Worm (Caenorhabditis elegans) whole organism, L1 larva: ENCODE data around the gene T04C12.11.

Experiments
- aha-1 ChIP-seq: fragments of 150-350 bp; optimal IDR thresholded peaks from 2 replicates; lab custom pipeline; 2014; ENCODE audit warnings: missing biosample characterization, missing genetic modification characterization
- aly-2 ChIP-seq: fragments of 150-350 bp; optimal IDR thresholded peaks from 2 replicates; lab custom pipeline; 2014; ENCODE audit warnings: missing biosample characterization, missing genetic modification characterization
- ama-1 ChIP-seq: fragments of 150-350 bp; optimal IDR thresholded peaks from 2 replicates; lab custom pipeline; 2014
- ceh-63 ChIP-seq: fragments of 200-800 bp; sonication (Bioruptor generic); optimal IDR thresholded peaks from 2 replicates; lab custom pipeline; 2018; ENCODE audit warnings: mild to moderate bottlenecking, missing genetic modification characterization, missing compliant biosample characterization
- ceh-8 ChIP-seq: fragments of 200-800 bp; sonication (Bioruptor generic); optimal IDR thresholded peaks from 2 replicates; lab custom pipeline; 2018; ENCODE audit warnings: mild to moderate bottlenecking, missing genetic modification characterization, moderate library complexity, missing compliant biosample characterization
- ces-1 ChIP-seq: fragments of 150-350 bp; optimal IDR thresholded peaks from 2 replicates; lab custom pipeline; 2014; ENCODE audit warnings: missing biosample characterization, missing genetic modification reagents, missing genetic modification characterization
- dpl-1 ChIP-seq, 3 experiments: fragments of 150-350 bp in 2 of 3; sonication (generic microtip) in 1 of 3; optimal IDR thresholded peaks; 2 replicates each; lab custom pipeline; 2014 to 2017; ENCODE audit warnings: missing biosample characterization in 3 of 3, missing genetic modification characterization in 3 of 3, missing genetic modification reagents in 3 of 3
- dsc-1 ChIP-seq: sonication (generic microtip); optimal IDR thresholded peaks from 2 replicates; lab custom pipeline; 2016; ENCODE audit warnings: mild to moderate bottlenecking, missing genetic modification characterization, missing compliant biosample characterization
- efl-1 ChIP-seq, 4 experiments: fragments of 150-350 bp; optimal IDR thresholded peaks in 3 of 4; peaks in 1 of 4; 1 replicate in 1 of 4; 2 replicates in 3 of 4; lab custom pipeline; 2014; ENCODE audit warnings: missing biosample characterization in 2 of 4, missing genetic modification characterization in 2 of 4, missing genetic modification reagents in 2 of 4
- efl-3 ChIP-seq: fragments of 200-800 bp; sonication (Bioruptor generic); optimal IDR thresholded peaks from 2 replicates; lab custom pipeline; 2018; ENCODE audit warnings: mild to moderate bottlenecking, missing genetic modification characterization, missing compliant biosample characterization
- egl-13 ChIP-seq: sonication (generic microtip); optimal IDR thresholded peaks from 2 replicates; lab custom pipeline; 2016; ENCODE audit warnings: missing genotype, missing genetic modification reagents, missing genetic modification characterization, missing compliant biosample characterization
- egl-27 ChIP-seq, 2 experiments: fragments of 150-350 bp in 1 of 2; sonication (generic microtip); optimal IDR thresholded peaks; 3 replicates each; lab custom pipeline; 2017 to 2018; ENCODE audit warnings: missing biosample characterization in 2 of 2, missing genetic modification characterization in 2 of 2, missing genetic modification reagents in 2 of 2
- elt-2 ChIP-seq: sonication (generic microtip); optimal IDR thresholded peaks from 2 replicates; lab custom pipeline; 2016; ENCODE audit warnings: missing genetic modification characterization, mild to moderate bottlenecking, inconsistent platforms, missing compliant biosample characterization, missing genetic modification reagents
- elt-3 ChIP-seq, 6 experiments: fragments of 150-350 bp in 1 of 6; sonication (generic microtip); optimal IDR thresholded peaks; 2 replicates each; lab custom pipeline; 2017 to 2018; ENCODE audit warnings: missing biosample characterization in 6 of 6, missing genetic modification characterization in 6 of 6, inconsistent platforms in 1 of 6
- ets-5 ChIP-seq: fragments of 200-800 bp; sonication (Bioruptor generic); IDR thresholded peaks from 2 replicates; pipeline ENCODE4 v1.3.6; 2022; ENCODE audit warnings: missing genetic modification characterization, missing compliant biosample characterization
- fkh-4 ChIP-seq: sonication (generic microtip); optimal IDR thresholded peaks from 2 replicates; lab custom pipeline; 2016; ENCODE audit warnings: missing compliant biosample characterization, missing genetic modification characterization, borderline replicate concordance
- fos-1 ChIP-seq: fragments of 150-350 bp; optimal IDR thresholded peaks from 2 replicates; lab custom pipeline; 2014; ENCODE audit warnings: missing biosample characterization, missing genetic modification characterization
- grh-1 ChIP-seq: fragments of 200-800 bp; sonication (Bioruptor generic); IDR thresholded peaks from 2 replicates; pipeline ENCODE4 v1.3.6; 2022; ENCODE audit warnings: missing genetic modification reagents, missing genetic modification characterization, missing compliant biosample characterization
- hlh-17 ChIP-seq: fragments of 200-800 bp; sonication (Bioruptor generic); optimal IDR thresholded peaks from 2 replicates; lab custom pipeline; 2018; ENCODE audit warnings: missing genetic modification characterization, mild to moderate bottlenecking, missing compliant biosample characterization, moderate library complexity, borderline replicate concordance
- hlh-4 ChIP-seq: sonication (generic microtip); optimal IDR thresholded peaks from 2 replicates; lab custom pipeline; 2016; ENCODE audit warnings: mild to moderate bottlenecking, missing genetic modification characterization, missing compliant biosample characterization
- lin-13 ChIP-seq: fragments of 150-350 bp; optimal IDR thresholded peaks from 2 replicates; lab custom pipeline; 2014; ENCODE audit warnings: missing biosample characterization, missing genetic modification reagents, missing genetic modification characterization
- lin-14 ChIP-seq: fragments of 200-800 bp; sonication (Bioruptor generic); optimal IDR thresholded peaks from 2 replicates; lab custom pipeline; 2018; ENCODE audit warnings: mild to moderate bottlenecking, missing genetic modification characterization, moderate library complexity, missing compliant biosample characterization
- lin-15B ChIP-seq: fragments of 150-350 bp; sonication (generic microtip); optimal IDR thresholded peaks from 3 replicates; lab custom pipeline; 2014; ENCODE audit warnings: missing biosample characterization, missing genetic modification characterization
- lin-39 ChIP-seq: fragments of 150-350 bp; optimal IDR thresholded peaks from 2 replicates; lab custom pipeline; 2014; ENCODE audit warnings: missing biosample characterization, missing genetic modification reagents, missing genetic modification characterization
- lir-3 ChIP-seq: sonication (generic microtip); optimal IDR thresholded peaks from 2 replicates; lab custom pipeline; 2016; ENCODE audit warnings: mild to moderate bottlenecking, missing genetic modification characterization, moderate library complexity, missing compliant biosample characterization; ENCODE audit not compliant: poor library complexity
- lsy-2 ChIP-seq, 2 experiments: fragments of 150-350 bp; optimal IDR thresholded peaks; 2 replicates each; lab custom pipeline; 2014; ENCODE audit warnings: missing biosample characterization in 2 of 2, missing genetic modification characterization in 2 of 2
- mab-9 ChIP-seq: fragments of 200-800 bp; sonication (Bioruptor generic); IDR thresholded peaks from 2 replicates; pipeline ENCODE4 v1.3.6; 2022; ENCODE audit warnings: missing genetic modification reagents, missing genetic modification characterization, missing compliant biosample characterization
- mef-2 ChIP-seq: fragments of 150-350 bp; optimal IDR thresholded peaks from 2 replicates; lab custom pipeline; 2014; ENCODE audit warnings: missing biosample characterization, missing genetic modification characterization
- mep-1 ChIP-seq: fragments of 150-350 bp; optimal IDR thresholded peaks from 2 replicates; lab custom pipeline; 2014; ENCODE audit warnings: missing biosample characterization, missing genetic modification characterization
- nhr-11 ChIP-seq: fragments of 150-350 bp; optimal IDR thresholded peaks from 2 replicates; lab custom pipeline; 2014; ENCODE audit warnings: missing biosample characterization, missing genetic modification characterization
- nhr-20 ChIP-seq: sonication (generic microtip); optimal IDR thresholded peaks from 2 replicates; lab custom pipeline; 2016; ENCODE audit warnings: mild to moderate bottlenecking, missing genetic modification characterization, missing compliant biosample characterization
- nhr-28 ChIP-seq: fragments of 150-350 bp; optimal IDR thresholded peaks from 2 replicates; lab custom pipeline; 2014; ENCODE audit warnings: missing biosample characterization, missing genetic modification characterization
- nhr-47 ChIP-seq: sonication (generic microtip); optimal IDR thresholded peaks from 2 replicates; lab custom pipeline; 2016; ENCODE audit warnings: mild to moderate bottlenecking, missing genetic modification characterization, moderate library complexity, missing compliant biosample characterization
- nhr-71 ChIP-seq: sonication (generic microtip); optimal IDR thresholded peaks from 2 replicates; lab custom pipeline; 2016; ENCODE audit warnings: mild to moderate bottlenecking, missing genetic modification characterization, moderate library complexity, missing compliant biosample characterization
- nhr-76 ChIP-seq: sonication (generic microtip); optimal IDR thresholded peaks from 2 replicates; lab custom pipeline; 2017; ENCODE audit warnings: missing biosample characterization, missing genetic modification characterization
- nhr-77 ChIP-seq: fragments of 150-350 bp; optimal IDR thresholded peaks from 2 replicates; lab custom pipeline; 2014; ENCODE audit warnings: missing biosample characterization, missing genetic modification characterization
- nhr-84 ChIP-seq: sonication (generic microtip); optimal IDR thresholded peaks from 2 replicates; lab custom pipeline; 2017; ENCODE audit warnings: missing biosample characterization, missing genetic modification characterization
- nhr-85 ChIP-seq: sonication (generic microtip); peaks from one replicate; lab custom pipeline; 2016; ENCODE audit warnings: missing genetic modification characterization, inconsistent platforms, missing compliant biosample characterization
- nhr-90 ChIP-seq: sonication (generic microtip); optimal IDR thresholded peaks from 2 replicates; lab custom pipeline; 2016; ENCODE audit warnings: mild to moderate bottlenecking, missing genetic modification characterization, missing compliant biosample characterization; ENCODE audit not compliant: poor library complexity
- snu-23 ChIP-seq: sonication (generic microtip); optimal IDR thresholded peaks from 2 replicates; lab custom pipeline; 2016; ENCODE audit warnings: missing genetic modification characterization, missing compliant biosample characterization
- sox-4 ChIP-seq: sonication (generic microtip); optimal IDR thresholded peaks from 2 replicates; lab custom pipeline; 2016; ENCODE audit warnings: missing genetic modification characterization, missing compliant biosample characterization
- sup-37 ChIP-seq: fragments of 200-800 bp; sonication (Bioruptor generic); optimal IDR thresholded peaks from 2 replicates; lab custom pipeline; 2018; ENCODE audit warnings: mild to moderate bottlenecking, missing genetic modification characterization, missing compliant biosample characterization
- unc-62 ChIP-seq: fragments of 150-350 bp; optimal IDR thresholded peaks from 2 replicates; lab custom pipeline; 2014; ENCODE audit warnings: missing biosample characterization, missing genetic modification reagents, missing genetic modification characterization
- vab-15 ChIP-seq: sonication (generic microtip); optimal IDR thresholded peaks from 2 replicates; lab custom pipeline; 2017; ENCODE audit warnings: missing genotype, mild to moderate bottlenecking, missing genetic modification characterization, missing compliant biosample characterization
- zag-1 ChIP-seq: fragments of 150-350 bp; optimal IDR thresholded peaks from 2 replicates; lab custom pipeline; 2014; ENCODE audit warnings: missing biosample characterization, missing genetic modification characterization

Gene T04C12.11

ce11 chrV:11078104-11078724 is 18.1 kb upstream of the T04C12.11 start, which contains the start of gene act-2 (continued):
- no peak for TF ChIP-seq sup-37 (GFP tag; lab: Kevin White, UChicago)
- no peak for TF ChIP-seq zag-1 (tag; lab: Kevin White, UChicago)
- no peak for TF ChIP-seq sox-4 (tag; lab: Kevin White, UChicago)
- TF ChIP-seq ces-1 (GFP tag; lab: Kevin White, UChicago): no peak
- no peak for TF ChIP-seq mab-9 (GFP tag; lab: Robert Waterston, UW)
- TF ChIP-seq nhr-11 (tag; lab: Kevin White, UChicago): no peak
- peak; percentile 87 for TF ChIP-seq nhr-85 (tag; lab: Kevin White, UChicago)
- no peak for TF ChIP-seq hlh-17 (GFP tag; lab: Kevin White, UChicago)
- TF ChIP-seq lin-13: peak; percentile 77
- peak; percentile 75 for TF ChIP-seq mep-1 (tag; lab: Kevin White, UChicago)
- peak; percentile 75 for TF ChIP-seq elt-2 (tag; lab: Kevin White, UChicago)
- no peak for TF ChIP-seq aha-1 (tag; lab: Kevin White, UChicago)
- no peak for TF ChIP-seq ets-5 (GFP tag; lab: Robert Waterston, UW)
- no peak for TF ChIP-seq hlh-4 (tag; lab: Kevin White, UChicago)
- TF ChIP-seq nhr-84 (tag; lab: Kevin White, UChicago): no peak
- no peak for TF ChIP-seq egl-13 (tag; lab: Kevin White, UChicago)
- TF ChIP-seq lir-3 (tag; lab: Kevin White, UChicago): peak; percentile 32
- TF ChIP-seq nhr-76: no peak
- no peak for TF ChIP-seq vab-15
- TF ChIP-seq lin-39 (tag; lab: Kevin White, UChicago): no peak
- peak; percentile 73 for TF ChIP-seq nhr-47 (tag; lab: Kevin White, UChicago)
- TF ChIP-seq fos-1 (tag; lab: Kevin White, UChicago): peak; percentile 90
- no peak for TF ChIP-seq unc-62 (GFP tag; lab: Kevin White, UChicago)
- TF ChIP-seq ceh-63: no peak
- TF ChIP-seq lsy-2 (tag; optimal IDR thresholded peaks at IDR 0.05; lab: Kevin White, UChicago): peak; percentile 61 to 74
- TF ChIP-seq elt-3 (tag; optimal IDR thresholded peaks at IDR 0.05; lab: Kevin White, UChicago): peak in 4 of 6 experiments; percentile 53 to 94 (median 74)
- no peak for TF ChIP-seq mef-2
- no peak for TF ChIP-seq dsc-1 (tag; lab: Kevin White, UChicago)
- TF ChIP-seq egl-27 (tag; optimal IDR thresholded peaks at IDR 0.05; lab: Kevin White, UChicago): no peak
- TF ChIP-seq grh-1 (GFP tag; lab: Robert Waterston, UW): no peak
- TF ChIP-seq efl-1 (optimal IDR thresholded peaks at IDR 0.05; lab: Kevin White, UChicago): peak; percentile 84 to 87
- TF ChIP-seq efl-1 (GFP tag; optimal IDR thresholded peaks at IDR 0.05 in 1 of 2; lab: Kevin White, UChicago): peak; percentile 85 to 98
- TF ChIP-seq nhr-28 (tag; lab: Kevin White, UChicago): no peak

DNA sequence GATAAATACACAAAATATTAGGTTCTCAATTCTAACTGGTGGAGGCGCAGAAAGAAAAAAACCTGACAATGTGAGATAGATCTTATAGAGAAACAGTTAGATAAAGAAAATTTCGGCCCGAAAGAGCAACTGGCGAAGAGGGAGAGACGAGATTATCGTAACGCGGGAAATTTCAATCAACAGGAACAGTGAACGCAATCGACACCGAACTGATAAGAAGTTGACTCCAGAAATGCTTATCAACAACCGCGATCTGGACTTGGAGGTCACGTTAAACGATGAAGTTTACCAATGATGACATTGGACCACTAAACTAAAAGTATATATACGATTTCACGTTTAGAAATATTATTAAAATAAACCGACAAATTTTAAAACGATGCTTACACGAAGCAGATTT is 16.3 kb upstream of the T04C12.11 start:
- TF ChIP-seq nhr-47 (tag; lab: Kevin White, UChicago): peak; percentile 27
- TF ChIP-seq efl-3 (GFP tag; lab: Kevin White, UChicago): no peak
- peak; percentile 49 for TF ChIP-seq nhr-71 (tag; lab: Kevin White, UChicago)
- no peak for TF ChIP-seq fkh-4
- peak in 1 of 6 experiments; percentile 21 for TF ChIP-seq elt-3 (tag; optimal IDR thresholded peaks at IDR 0.05; lab: Kevin White, UChicago)
- peak; percentile 37 for TF ChIP-seq lin-13
- peak; percentile 85 for TF ChIP-seq ama-1 (lab: Kevin White, UChicago)
- TF ChIP-seq ceh-8 (GFP tag; lab: Kevin White, UChicago): no peak
- peak; percentile 96 for TF ChIP-seq aly-2 (tag; lab: Kevin White, UChicago)
- no peak for TF ChIP-seq lin-15B
- TF ChIP-seq lin-14: peak; percentile 12
- TF ChIP-seq efl-1 (optimal IDR thresholded peaks at IDR 0.05; lab: Kevin White, UChicago): no peak
- TF ChIP-seq efl-1 (GFP tag; optimal IDR thresholded peaks at IDR 0.05 in 1 of 2; lab: Kevin White, UChicago): peak in 1 of 2 experiments; percentile 76
- peak in 1 of 3 experiments; percentile 3 for TF ChIP-seq dpl-1 (GFP tag; optimal IDR thresholded peaks at IDR 0.05; lab: Kevin White, UChicago)
- TF ChIP-seq nhr-77 (tag; lab: Kevin White, UChicago): no peak
- peak; percentile 34 for TF ChIP-seq nhr-20 (tag; lab: Kevin White, UChicago)
- TF ChIP-seq lsy-2 (tag; optimal IDR thresholded peaks at IDR 0.05; lab: Kevin White, UChicago): peak in 1 of 2 experiments; percentile 18
- peak; percentile 27 for TF ChIP-seq nhr-90 (tag; lab: Kevin White, UChicago)
- no peak for TF ChIP-seq sup-37 (GFP tag; lab: Kevin White, UChicago)
- peak; percentile 44 for TF ChIP-seq nhr-85 (tag; lab: Kevin White, UChicago)
- peak; percentile 50 for TF ChIP-seq snu-23 (GFP tag; lab: Kevin White, UChicago)
